Worm (Caenorhabditis elegans): ENCODE measurements around the gene C46F9.5.

- no peak for TF ChIP-seq snpc-4 (GFP tag; optimal IDR thresholded peaks at IDR 0.05)
- TF ChIP-seq snpc-4 (tag; optimal IDR thresholded peaks at IDR 0.05), result no peak
- TF ChIP-seq unc-62 (GFP tag; optimal IDR thresholded peaks at IDR 0.05), result no peak
- TF ChIP-seq pha-4 (tag; optimal IDR thresholded peaks at IDR 0.05), result no peak
- no peak for TF ChIP-seq madf-10 (tag; optimal IDR thresholded peaks at IDR 0.05)
- TF ChIP-seq F49E8.2 (tag; optimal IDR thresholded peaks at IDR 0.05; ENCODE audit: insufficient read depth), result no peak
- no peak for TF ChIP-seq let-526 (GFP tag; IDR thresholded peaks at IDR 0.05)
- no peak for TF ChIP-seq zim-3 (tag; optimal IDR thresholded peaks at IDR 0.05)
- no peak for TF ChIP-seq F39B2.1 (GFP tag; IDR thresholded peaks at IDR 0.05)
Measured at ce11 chrII:1895278-1895677, at the start of gene C46F9.5.
